Worm (Caenorhabditis elegans) whole organism, midembryonic: ENCODE data around the gene idpb-2.

Experiments used
- T22C8.4 ChIP-seq: fragments of 200-800 bp; sonication (Bioruptor generic); IDR thresholded peaks from 2 replicates; pipeline ENCODE4 v1.3.6; 2022; ENCODE audit warnings: missing genetic modification characterization, missing compliant biosample characterization
- cog-1 ChIP-seq: sonication (generic microtip); optimal IDR thresholded peaks from 2 replicates; lab custom pipeline; 2016; ENCODE audit warnings: missing genetic modification characterization, missing compliant biosample characterization
- flt-1 ChIP-seq: fragments of 200-800 bp; sonication (Bioruptor generic); IDR thresholded peaks from 2 replicates; pipeline ENCODE4 v1.3.6; 2022; ENCODE audit warnings: missing genetic modification characterization, missing compliant biosample characterization
- klf-2 ChIP-seq: fragments of 200-800 bp; sonication (Bioruptor generic); conservative IDR thresholded peaks from 2 replicates; pipeline ENCODE4 v1.3.6; 2022; ENCODE audit warnings: missing genetic modification reagents, missing genetic modification characterization, missing compliant biosample characterization
- med-1 ChIP-seq: sonication (generic microtip); optimal IDR thresholded peaks from 2 replicates; lab custom pipeline; 2017; ENCODE audit warnings: missing genetic modification characterization, mild to moderate bottlenecking, missing compliant biosample characterization, antibody characterized with exemption, missing genetic modification reagents; ENCODE audit not compliant: insufficient read depth
- ref-1 ChIP-seq: fragments of 200-800 bp; sonication (Bioruptor generic); conservative IDR thresholded peaks from 2 replicates; pipeline ENCODE4 v1.3.6; 2022; ENCODE audit warnings: missing genetic modification reagents, missing genetic modification characterization, missing compliant biosample characterization
- tab-1 ChIP-seq: fragments of 200-800 bp; sonication (Bioruptor generic); IDR thresholded peaks from 2 replicates; pipeline ENCODE4 v1.3.6; 2022; ENCODE audit warnings: missing genetic modification characterization, missing compliant biosample characterization
- ztf-23 ChIP-seq: fragments of 200-800 bp; sonication (Bioruptor generic); IDR thresholded peaks from 2 replicates; pipeline ENCODE4 v1.3.6; 2022; ENCODE audit warnings: missing genetic modification reagents, missing genetic modification characterization, missing compliant biosample characterization

DNA sequence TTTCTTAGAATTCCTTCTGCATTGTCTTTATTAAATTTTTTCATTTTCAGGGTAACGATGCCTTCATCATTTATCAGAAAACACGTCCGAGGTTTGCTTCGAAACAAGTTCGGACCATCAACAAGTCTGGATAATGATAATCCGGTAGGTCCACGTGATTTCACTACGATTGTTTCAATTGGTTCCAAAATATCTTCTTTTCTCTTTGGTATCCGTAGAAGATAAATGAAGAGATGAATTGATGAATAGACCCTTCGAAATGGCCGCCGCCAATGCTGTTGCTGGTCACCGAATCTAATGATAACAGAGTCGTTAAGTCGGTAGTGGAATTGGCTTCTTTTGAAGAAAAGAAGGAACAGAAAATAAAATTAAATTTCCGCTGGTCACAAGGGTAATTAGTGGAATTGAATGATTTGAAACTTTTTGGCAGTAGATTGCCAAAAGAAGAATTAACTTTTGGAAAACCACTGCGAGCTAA, 19.5 kb downstream of the idpb-2 start, which contains the start of gene F33G12.6:
- TF ChIP-seq flt-1 (no peak), T22C8.4 (GFP tag; lab: Robert Waterston, UW) (no peak), klf-2 (GFP tag; lab: Robert Waterston, UW) (no peak), med-1 (GFP tag; lab: Kevin White, UChicago) (no peak), cog-1 (tag; lab: Kevin White, UChicago) (no peak), ref-1 (GFP tag; lab: Robert Waterston, UW) (no peak), ztf-23 (GFP tag; lab: Robert Waterston, UW) (no peak), tab-1 (no peak)
